Worm (Caenorhabditis elegans): ENCODE measurements around the gene T28D9.11.

DNA sequence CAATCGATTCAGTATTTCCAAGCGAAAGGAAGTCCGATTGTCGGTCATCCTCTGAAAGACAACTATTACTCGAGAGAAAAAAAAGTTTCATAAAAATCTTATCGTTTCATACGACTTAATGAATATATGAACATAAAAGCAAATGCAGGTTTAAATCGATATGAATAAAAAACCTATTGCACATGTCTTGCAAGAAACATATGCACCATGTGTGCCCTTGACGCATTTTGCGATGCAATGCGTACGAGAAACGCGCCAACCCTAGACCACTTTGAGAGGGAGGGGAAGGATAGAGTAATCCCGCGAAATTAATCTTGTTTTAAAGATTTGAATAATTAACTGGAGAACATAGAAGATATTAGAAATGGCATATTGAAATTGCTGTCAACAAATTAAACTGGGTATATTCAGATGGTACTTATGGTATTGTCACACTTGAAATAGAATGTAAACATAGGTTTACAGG, 38.4 kb downstream of the T28D9.11 start, which contains the start of gene atg-16.2:
- TF ChIP-seq tbx-2 (tag; optimal IDR thresholded peaks at IDR 0.05) (no peak), mdl-1 (tag; optimal IDR thresholded peaks at IDR 0.05) (peak in 1 of 2 experiments; percentile 71), nhr-77 (tag; optimal IDR thresholded peaks at IDR 0.05) (no peak), lin-14 (GFP tag; optimal IDR thresholded peaks at IDR 0.05) (peak; percentile 81)

All from whole organism, L1 larva.